Worm (Caenorhabditis elegans): Measurements from ENCODE around the gene srw-67.

The srw-67 gene

DNA sequence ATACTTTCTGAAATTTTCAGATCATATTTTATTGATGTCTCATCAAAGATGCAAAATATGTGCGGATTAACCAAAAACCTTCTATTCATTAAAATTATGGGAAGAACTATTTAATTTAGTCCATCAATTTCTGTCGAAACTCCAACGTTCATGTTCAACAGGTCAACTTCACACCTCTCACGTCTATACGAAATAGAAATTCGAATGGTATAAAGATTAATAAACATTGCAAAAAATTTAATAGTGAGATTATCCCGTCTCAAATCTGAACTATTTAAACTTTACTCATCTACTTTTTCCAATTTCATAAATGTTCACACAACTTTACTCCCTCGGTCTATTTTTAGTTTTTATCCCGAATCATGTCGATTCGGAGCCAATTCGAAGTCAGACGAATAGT is 7.9 kb upstream of the srw-67 start, which contains the start of gene R13D7.2:
Gene R13D7.2, plus strand, starts transcription at position 301 of the 400 bp plus-strand sequence.
- no peak for TF ChIP-seq unc-62 (GFP tag; optimal IDR thresholded peaks at IDR 0.05)

DNA sequence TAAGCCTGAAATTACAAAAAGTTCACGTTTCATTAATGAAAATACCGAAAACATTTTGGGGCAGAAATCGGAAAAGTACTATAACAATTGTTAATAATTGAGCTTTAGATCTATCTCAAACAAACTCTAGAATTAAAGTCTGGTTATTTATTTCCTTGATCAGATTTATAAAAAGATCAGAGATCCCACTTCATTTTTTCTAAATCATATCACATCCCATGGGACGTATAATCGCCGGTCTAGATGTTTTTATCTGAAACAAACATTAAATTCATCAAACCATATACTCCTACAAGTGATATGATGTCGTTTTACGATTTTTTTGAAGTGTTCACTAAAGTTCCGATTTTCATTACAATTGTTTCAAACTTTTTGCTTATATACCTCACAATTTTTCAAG is 5.8 kb upstream of the srw-67 start, which contains the start of gene str-41:
Gene str-41, plus strand, starts transcription at position 301 of the 400 bp plus-strand sequence.
- TF ChIP-seq unc-62 (GFP tag; optimal IDR thresholded peaks at IDR 0.05), result no peak

DNA sequence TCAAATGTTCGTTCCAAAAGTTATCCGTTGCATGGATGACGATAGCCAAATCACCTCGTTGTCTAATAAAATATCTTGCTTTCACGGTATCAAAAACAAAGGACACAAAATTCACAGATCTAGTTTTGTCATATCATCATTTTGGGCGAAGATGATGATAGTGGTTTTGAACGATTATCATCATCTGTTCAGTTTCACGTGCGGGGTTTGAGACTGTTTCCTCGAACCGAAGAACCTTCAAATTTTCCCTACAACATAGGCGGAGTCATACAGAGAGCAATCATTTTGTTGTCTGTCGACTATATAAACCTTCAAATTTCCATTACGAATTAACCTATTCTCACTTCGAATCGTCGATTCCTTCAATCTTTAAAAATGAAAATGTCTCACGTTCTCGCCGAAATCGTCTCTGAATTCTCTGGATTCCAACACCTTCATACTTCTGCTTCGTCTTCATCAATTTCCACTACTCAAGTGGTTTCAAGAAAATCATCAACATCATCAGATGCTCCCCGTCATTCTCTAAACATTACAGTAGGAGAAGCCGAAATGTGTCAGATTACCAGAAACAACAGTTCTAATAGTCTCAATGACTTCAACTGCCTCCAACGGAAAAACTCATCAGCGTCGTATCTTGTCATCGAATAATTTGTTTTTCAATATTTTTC is 4.2 kb upstream of the srw-67 start, which contains the start of gene F18E3.11:
Gene F18E3.11, plus strand, starts transcription at position 376 of the 668 bp plus-strand sequence.
- no peak for TF ChIP-seq unc-62 (GFP tag; optimal IDR thresholded peaks at IDR 0.05)

- TF ChIP-seq unc-62 (GFP tag; optimal IDR thresholded peaks at IDR 0.05), result no peak
Observed at ce11 chrV:7414909-7415308, 2.6 kb upstream of the srw-67 start, which contains the start of gene F18E3.12. TSS of gene F18E3.12 (plus strand) at chrV:7414985.

DNA sequence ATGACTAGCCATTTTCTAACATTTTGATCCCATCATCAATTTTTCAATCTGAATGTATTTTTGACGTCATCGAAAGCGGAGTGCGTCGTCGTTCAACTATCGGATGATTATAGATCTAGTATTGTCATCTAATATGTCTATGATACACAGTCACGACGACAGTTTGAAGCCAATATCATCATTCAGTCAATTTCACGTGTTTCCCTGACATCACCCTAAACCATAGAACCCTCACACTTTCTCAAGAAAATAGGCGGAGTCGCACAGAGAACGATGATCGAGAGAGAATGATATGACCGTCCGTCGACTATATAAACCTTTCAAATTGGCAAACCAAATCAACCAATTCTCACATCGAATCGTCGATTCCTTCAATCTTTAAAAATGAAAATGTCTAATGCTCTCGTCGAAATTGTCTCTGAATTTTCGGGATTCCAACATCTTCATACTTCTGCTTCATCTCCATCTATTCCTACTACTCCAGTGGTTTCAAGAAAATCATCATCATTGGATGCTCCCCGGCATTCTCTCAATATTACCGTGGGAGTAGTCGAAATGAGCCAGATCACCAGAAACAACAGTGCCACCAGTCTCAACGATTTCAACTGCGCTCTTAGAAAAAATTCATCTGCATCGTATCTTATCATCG is 1.6 kb upstream of the srw-67 start, which contains the start of gene F18E3.13:
Gene F18E3.13, plus strand, starts transcription at position 385 of the 649 bp plus-strand sequence.
- TF ChIP-seq unc-62 (GFP tag; optimal IDR thresholded peaks at IDR 0.05), result no peak

- no peak for TF ChIP-seq unc-62 (GFP tag; optimal IDR thresholded peaks at IDR 0.05)
Observed at ce11 chrV:7416569-7416968, 891 bp upstream of the srw-67 start.

DNA sequence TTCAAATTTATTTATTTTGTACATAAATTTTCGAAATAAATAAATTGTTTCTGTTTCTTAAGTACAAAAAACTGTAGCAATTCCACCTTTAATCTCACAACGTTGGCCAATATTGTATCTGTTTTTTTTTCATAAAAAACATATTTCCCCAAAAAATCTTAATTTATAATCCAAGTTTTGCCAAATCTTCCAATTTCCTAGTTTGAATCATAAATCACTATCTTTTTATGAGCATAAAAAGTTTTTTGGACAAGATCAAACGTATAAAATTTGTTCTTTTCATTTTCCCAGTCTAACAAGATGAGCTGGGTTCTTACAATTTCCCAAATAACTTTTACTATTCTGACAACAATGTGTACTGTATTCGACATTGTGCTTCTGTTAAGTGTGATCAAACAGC is 2.7 kb downstream of the srw-67 start, which contains the start of gene srxa-4:
Gene srxa-4, plus strand, starts transcription at position 301 of the 400 bp plus-strand sequence.
- no peak for TF ChIP-seq unc-62 (GFP tag; optimal IDR thresholded peaks at IDR 0.05)

ce11 chrV:7424336-7424735 is 6.9 kb downstream of the srw-67 start, which contains the start of gene F18E3.10:
TSS of gene F18E3.10 (minus strand) at chrV:7424436.
- TF ChIP-seq unc-62 (GFP tag; optimal IDR thresholded peaks at IDR 0.05), result no peak

- no peak for TF ChIP-seq unc-62 (GFP tag; optimal IDR thresholded peaks at IDR 0.05)
Observed at ce11 chrV:7426594-7426993, 9.1 kb downstream of the srw-67 start, which contains the start of gene srw-68. TSS of gene srw-68 (minus strand) at chrV:7426694.

DNA sequence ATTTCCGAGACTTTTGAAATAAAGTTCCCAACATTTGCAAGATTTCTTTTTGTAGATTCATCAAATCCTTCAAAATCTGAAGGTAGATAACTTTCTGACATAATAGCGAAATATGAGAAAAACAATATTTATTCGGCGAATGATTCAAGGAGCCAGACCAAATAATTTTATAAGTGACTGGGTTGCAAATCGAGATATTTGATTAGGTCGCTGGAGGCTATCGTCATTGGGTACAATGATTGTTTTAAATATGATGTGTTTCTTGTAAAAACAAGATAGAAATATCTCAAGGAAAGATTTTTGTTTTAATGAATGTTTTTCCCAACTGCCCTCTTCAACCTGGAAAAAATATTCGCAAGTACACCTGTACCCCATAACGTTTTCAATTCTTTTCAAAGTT is 11.4 kb downstream of the srw-67 start, which contains the start of gene srw-69:
Gene srw-69, minus strand, starts transcription at position 101 of the 400 bp plus-strand sequence.
- TF ChIP-seq unc-62 (GFP tag; optimal IDR thresholded peaks at IDR 0.05), result no peak

- TF ChIP-seq unc-62 (GFP tag; optimal IDR thresholded peaks at IDR 0.05), result no peak
Observed at ce11 chrV:7431016-7431415, 13.6 kb downstream of the srw-67 start, which contains the start of gene srw-71. TSS of gene srw-71 (minus strand) at chrV:7431116.

DNA sequence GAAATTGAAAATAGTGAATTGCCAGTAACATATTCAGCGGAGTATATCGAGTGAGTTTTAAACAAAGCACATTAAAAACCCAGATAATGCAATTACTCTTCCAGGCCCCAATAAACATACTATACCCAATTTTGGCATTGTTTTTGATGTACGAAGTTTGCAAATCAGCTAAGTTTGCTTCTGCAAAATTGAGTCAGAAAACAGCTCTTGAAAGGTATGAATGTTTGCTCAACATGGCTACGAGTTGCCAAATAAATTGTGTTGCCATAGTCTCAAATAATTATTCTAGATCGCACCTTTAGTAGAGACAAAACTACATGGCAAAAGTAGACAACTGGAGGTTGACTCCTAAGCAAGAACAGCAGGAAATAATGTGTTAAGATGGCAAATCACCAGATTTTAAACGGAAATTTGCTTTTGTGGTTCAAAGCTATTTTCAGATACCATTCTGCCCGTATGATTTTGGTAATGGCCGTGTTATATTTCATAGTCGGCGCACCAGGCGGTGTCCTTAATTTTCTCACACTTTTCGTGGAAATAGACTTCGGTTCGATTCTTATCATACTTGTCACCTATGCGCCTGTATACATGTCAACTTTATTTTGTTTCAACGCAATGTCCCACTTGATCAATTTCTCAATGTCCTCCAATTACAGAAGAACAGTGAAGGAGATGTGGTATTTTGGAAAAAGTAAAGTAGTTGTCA is 15.1 kb downstream of the srw-67 start:
- TF ChIP-seq unc-62 (GFP tag; optimal IDR thresholded peaks at IDR 0.05), result no peak

DNA sequence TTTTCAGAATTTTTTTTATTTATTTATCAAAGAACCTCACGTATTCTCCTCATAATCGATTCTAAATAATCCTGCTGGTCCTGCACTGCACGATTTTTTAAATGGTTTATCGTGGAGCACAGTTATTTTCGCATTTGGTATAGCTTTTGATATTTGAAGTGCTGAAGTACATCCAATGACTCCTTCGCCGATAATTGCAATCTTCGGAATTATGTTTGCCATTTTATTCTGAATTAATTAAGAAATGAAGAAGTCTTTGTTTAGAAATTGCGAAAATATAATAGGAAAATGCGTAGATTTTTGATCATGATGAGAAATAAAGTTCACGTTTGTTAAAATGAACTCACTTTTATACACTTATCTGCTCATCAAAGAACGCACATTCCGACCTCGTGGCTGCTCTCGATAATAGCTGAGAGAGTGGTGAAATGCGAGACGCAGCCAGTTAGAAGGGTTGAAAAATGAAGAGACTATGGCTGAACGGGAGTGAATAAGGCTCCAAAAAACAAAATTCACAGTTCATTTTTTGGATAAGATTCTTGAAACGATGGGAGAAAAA is 17.4 kb downstream of the srw-67 start:
- TF ChIP-seq unc-62 (GFP tag; optimal IDR thresholded peaks at IDR 0.05), result no peak

DNA sequence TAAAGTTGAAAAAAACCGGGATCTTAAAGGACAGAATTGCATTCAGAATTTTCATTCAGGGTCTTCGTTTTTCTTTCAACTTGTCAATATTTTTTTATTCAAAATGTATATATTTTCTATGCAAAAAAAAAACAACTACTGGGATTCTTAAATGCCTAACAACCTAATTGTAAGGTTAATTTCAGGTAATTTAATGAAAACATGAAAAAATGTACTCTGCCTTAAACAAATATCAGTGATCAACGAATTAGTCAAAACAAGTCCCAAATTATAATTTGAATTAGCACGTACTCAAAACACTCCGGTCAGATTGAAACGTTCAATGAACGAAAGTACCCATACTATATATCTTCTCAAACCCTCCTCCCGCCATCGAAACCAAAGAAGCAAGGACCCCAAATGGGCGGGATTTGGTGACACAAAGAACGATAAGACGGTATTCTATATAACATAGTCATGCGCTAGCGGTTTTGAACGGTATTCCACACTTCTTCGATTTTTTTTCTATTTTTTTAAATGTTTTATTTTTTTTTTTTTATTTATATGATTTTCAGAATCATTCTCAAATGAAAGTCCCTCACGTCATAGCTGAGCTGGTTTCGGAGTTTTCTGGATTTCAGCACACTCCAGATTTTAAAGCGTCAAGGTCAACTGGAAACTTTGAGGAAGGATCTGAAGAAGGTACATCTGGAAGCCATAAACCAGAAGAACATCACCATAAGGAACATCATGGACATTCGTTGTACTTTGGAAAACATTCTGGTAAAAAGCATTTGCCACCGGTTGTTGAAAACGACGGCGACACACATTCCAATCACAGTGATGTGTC is 18.1 kb downstream of the srw-67 start, which contains the start of the genes ddo-2 and F25E5.8:
Gene ddo-2, minus strand, starts transcription at position 330 of the 829 bp plus-strand sequence.
Gene F25E5.8, plus strand, starts transcription at position 555 of the 829 bp plus-strand sequence.
- no peak for TF ChIP-seq unc-62 (GFP tag; optimal IDR thresholded peaks at IDR 0.05)
